Fruit fly (Drosophila melanogaster) whole organism, embryonic: Measurements from ENCODE around the gene Wdr33.
A peak's percentile ranks its signal among the peaks of the same experiment; 100 is the strongest.

Experiments
- CG10366 ChIP-seq: fragments of 200-800 bp; sonication (Bioruptor generic); IDR thresholded peaks from 2 replicates; pipeline ENCODE4 v1.3.6; 2022; ENCODE audit warnings: missing biosample characterization, missing genetic modification characterization
- CG10431 ChIP-seq: fragments of 200-800 bp; sonication (Bioruptor generic); optimal IDR thresholded peaks from 3 replicates; lab custom pipeline; 2018; ENCODE audit warnings: missing biosample characterization, mild to moderate bottlenecking, missing genetic modification characterization
- CG18262 ChIP-seq: fragments of 200-800 bp; optimal IDR thresholded peaks from 3 replicates; lab custom pipeline; 2019; ENCODE audit warnings: missing biosample characterization, mild to moderate bottlenecking, missing genetic modification characterization, moderate library complexity
- CG7987 ChIP-seq: fragments of 200-800 bp; sonication (Bioruptor generic); optimal IDR thresholded peaks from 2 replicates; lab custom pipeline; 2018; ENCODE audit warnings: missing biosample characterization, mild to moderate bottlenecking, missing genetic modification characterization, moderate library complexity
- Eip74EF ChIP-seq, 2 experiments: fragments of 200-800 bp in 1 of 2; fragments of >200 bp in 1 of 2; sonication (Bioruptor generic) in 1 of 2; optimal IDR thresholded peaks; 2 replicates each; lab custom pipeline; 2017 to 2019; ENCODE audit warnings: missing biosample characterization in 2 of 2, missing genetic modification characterization in 2 of 2, mild to moderate bottlenecking in 1 of 2, moderate library complexity in 1 of 2
- Poxn ChIP-seq: fragments of 200-800 bp; sonication (Bioruptor generic); IDR thresholded peaks from 2 replicates; pipeline ENCODE4 v1.3.6; 2022; ENCODE audit warnings: missing biosample characterization, missing genetic modification characterization
- Sox100B ChIP-seq: fragments of 200-800 bp; sonication (Bioruptor generic); optimal IDR thresholded peaks from 3 replicates; lab custom pipeline; 2018; ENCODE audit warnings: missing biosample characterization, mild to moderate bottlenecking, missing genetic modification characterization
- ac ChIP-seq: fragments of 200-800 bp; sonication (Bioruptor generic); optimal IDR thresholded peaks from 3 replicates; lab custom pipeline; 2017; ENCODE audit warnings: missing biosample characterization, mild to moderate bottlenecking, missing genetic modification characterization
- aop ChIP-seq: fragments of 200-800 bp; sonication (Bioruptor generic); IDR thresholded peaks from 2 replicates; pipeline ENCODE4 v1.3.6; 2022; ENCODE audit warnings: missing biosample characterization, missing genetic modification characterization
- cas ChIP-seq: fragments of 200-800 bp; sonication (Bioruptor generic); IDR thresholded peaks from 2 replicates; pipeline ENCODE4 v1.3.6; 2022; ENCODE audit warnings: missing biosample characterization, missing genetic modification characterization
- fru ChIP-seq: fragments of >200 bp; optimal IDR thresholded peaks from 2 replicates; lab custom pipeline; 2017
- gsb-n ChIP-seq: fragments of 200-800 bp; sonication (Bioruptor generic); optimal IDR thresholded peaks from 3 replicates; lab custom pipeline; 2018; ENCODE audit warnings: missing biosample characterization, mild to moderate bottlenecking, missing genetic modification characterization
- mirr ChIP-seq: fragments of 200-800 bp; sonication (Bioruptor generic); optimal IDR thresholded peaks from 3 replicates; lab custom pipeline; 2018; ENCODE audit warnings: missing biosample characterization, mild to moderate bottlenecking, missing genetic modification characterization

dm6 chr3R:5669740-5670659 is 9.6 kb downstream of the Wdr33 start:
- no peak for TF ChIP-seq gsb-n (tag; lab: Kevin White, UChicago)
- TF ChIP-seq CG10366 (GFP tag; lab: Robert Waterston, UW) = no peak
- no peak for TF ChIP-seq CG7987
- peak; percentile 36 for TF ChIP-seq mirr (GFP tag; lab: Kevin White, UChicago)
- TF ChIP-seq ac = no peak
- TF ChIP-seq cas (GFP tag; lab: Robert Waterston, UW) = no peak
- TF ChIP-seq Eip74EF (GFP tag; optimal IDR thresholded peaks at IDR 0.05; lab: Kevin White, UChicago) = no peak
- no peak for TF ChIP-seq fru (lab: Kevin White, UChicago)
- no peak for TF ChIP-seq aop (GFP tag; lab: Robert Waterston, UW)
- no peak for TF ChIP-seq CG18262
- TF ChIP-seq CG10431 (GFP tag; lab: Kevin White, UChicago) = no peak
- TF ChIP-seq Poxn (GFP tag; lab: Robert Waterston, UW) = no peak
- TF ChIP-seq Sox100B (GFP tag; lab: Kevin White, UChicago) = no peak
